Worm (Caenorhabditis elegans): ENCODE measurements around the gene B0507.8.
A peak's percentile ranks its signal among the peaks of the same experiment; 100 is the strongest.

The B0507.8 gene

DNA sequence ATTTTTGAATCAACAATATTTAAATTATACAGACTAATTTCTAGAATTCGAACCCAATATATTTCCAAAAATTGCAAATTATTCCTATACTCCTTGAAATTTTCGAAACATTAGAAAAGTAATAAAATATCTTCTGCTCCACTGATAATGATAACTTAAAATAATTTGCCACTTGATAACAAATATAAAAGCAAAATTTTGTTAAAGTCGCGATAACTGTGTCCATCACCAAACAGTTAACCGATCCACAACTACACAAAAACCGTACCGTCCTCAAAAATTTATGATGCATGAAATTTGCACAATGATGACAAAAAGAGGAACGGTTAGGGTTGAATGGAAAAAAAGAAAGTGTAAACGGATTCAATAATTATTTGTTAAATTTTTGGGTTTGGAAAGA, 35.7 kb upstream of the B0507.8 start:
- TF ChIP-seq eyg-1 (tag; optimal IDR thresholded peaks at IDR 0.05) (no peak), ttx-3 (tag; optimal IDR thresholded peaks at IDR 0.05) (no peak), pqm-1 (tag; optimal IDR thresholded peaks at IDR 0.05) (no peak), fkh-10 (GFP tag; optimal IDR thresholded peaks at IDR 0.05) (no peak), F13H6.1 (tag; optimal IDR thresholded peaks at IDR 0.05) (no peak), odd-2 (tag; optimal IDR thresholded peaks at IDR 0.05) (no peak), ceh-6 (GFP tag; optimal IDR thresholded peaks at IDR 0.05) (no peak), unc-3 (GFP tag; conservative IDR thresholded peaks at IDR 0.05) (no peak), unc-3 (tag; optimal IDR thresholded peaks at IDR 0.05) (no peak), rnt-1 (tag; optimal IDR thresholded peaks at IDR 0.05) (no peak), pha-2 (tag; optimal IDR thresholded peaks at IDR 0.05) (no peak), syd-9 (tag; optimal IDR thresholded peaks at IDR 0.05) (no peak), nhr-232 (tag; optimal IDR thresholded peaks at IDR 0.05) (no peak), unc-55 (GFP tag; optimal IDR thresholded peaks at IDR 0.05) (no peak)

DNA sequence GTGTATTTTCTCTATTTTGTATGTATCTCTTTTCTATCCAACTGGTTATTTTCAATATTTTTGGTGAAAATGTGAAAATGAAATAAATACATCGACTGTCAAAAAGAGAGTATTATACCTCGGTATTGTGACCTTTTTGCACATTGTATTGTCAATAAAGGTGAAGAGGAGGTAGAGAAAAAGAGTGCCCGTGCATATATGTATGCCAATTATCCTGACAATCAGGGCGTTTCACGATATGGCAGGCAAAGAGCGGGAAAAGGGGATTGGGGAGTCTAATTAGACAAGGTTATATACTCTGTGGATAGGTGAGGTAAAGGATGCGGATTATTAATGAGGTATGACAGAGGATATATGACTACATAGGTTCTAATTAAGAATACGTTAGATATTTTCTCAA, 34.1 kb upstream of the B0507.8 start:
- peak; percentile 49 for TF ChIP-seq ceh-31 (tag; optimal IDR thresholded peaks at IDR 0.05)
- TF ChIP-seq madf-2 (tag; optimal IDR thresholded peaks at IDR 0.05): no peak

DNA sequence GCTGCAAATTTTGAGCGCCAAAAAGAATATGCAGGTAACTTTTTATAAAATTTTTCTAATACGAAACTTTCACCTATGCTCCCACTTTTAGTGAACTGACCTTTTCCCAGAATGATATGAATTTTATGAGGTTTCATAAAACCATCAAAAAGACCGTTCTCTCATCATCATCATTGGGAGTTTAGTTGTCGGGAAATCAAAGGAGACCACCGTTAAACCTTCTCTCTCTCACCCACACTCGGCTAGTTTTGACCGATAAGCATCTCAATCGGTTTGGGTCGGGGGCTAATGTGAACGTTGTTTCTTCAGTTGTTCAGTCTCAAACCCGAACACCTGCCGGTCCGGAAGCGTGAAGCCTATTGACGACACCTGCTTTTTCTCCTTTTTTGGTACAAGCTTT, 33.5 kb upstream of the B0507.8 start:
- no peak for TF ChIP-seq pqm-1 (tag; optimal IDR thresholded peaks at IDR 0.05)
- TF ChIP-seq nfya-1 (tag; optimal IDR thresholded peaks at IDR 0.05): no peak
- TF ChIP-seq ceh-31 (tag; optimal IDR thresholded peaks at IDR 0.05): no peak
- TF ChIP-seq rnt-1 (tag; optimal IDR thresholded peaks at IDR 0.05): no peak
- TF ChIP-seq gmeb-2 (tag; optimal IDR thresholded peaks at IDR 0.05): no peak
- no peak for TF ChIP-seq tbx-7 (tag; optimal IDR thresholded peaks at IDR 0.05)
- TF ChIP-seq ceh-18 (tag; optimal IDR thresholded peaks at IDR 0.05): no peak
- no peak for TF ChIP-seq ceh-45 (GFP tag; IDR thresholded peaks at IDR 0.05)
- TF ChIP-seq nhr-232 (tag; optimal IDR thresholded peaks at IDR 0.05): no peak
- TF ChIP-seq hlh-15 (tag; optimal IDR thresholded peaks at IDR 0.05): no peak
- TF ChIP-seq K02D7.2 (tag; optimal IDR thresholded peaks at IDR 0.05): no peak
- TF ChIP-seq ttx-3 (tag; optimal IDR thresholded peaks at IDR 0.05): no peak
- no peak for TF ChIP-seq nhr-11 (tag; optimal IDR thresholded peaks at IDR 0.05)
- TF ChIP-seq sox-4 (tag; optimal IDR thresholded peaks at IDR 0.05): no peak
- TF ChIP-seq fax-1 (tag; optimal IDR thresholded peaks at IDR 0.05): no peak
- TF ChIP-seq unc-3 (GFP tag; conservative IDR thresholded peaks at IDR 0.05): no peak
- TF ChIP-seq unc-3 (tag; optimal IDR thresholded peaks at IDR 0.05): no peak
- no peak for TF ChIP-seq pros-1 (tag; optimal IDR thresholded peaks at IDR 0.05)
- no peak for TF ChIP-seq Y22D7AL.16 (tag; optimal IDR thresholded peaks at IDR 0.05)
- no peak for TF ChIP-seq zip-5 (tag; optimal IDR thresholded peaks at IDR 0.05)
- no peak for TF ChIP-seq hlh-6 (tag; optimal IDR thresholded peaks at IDR 0.05)

DNA sequence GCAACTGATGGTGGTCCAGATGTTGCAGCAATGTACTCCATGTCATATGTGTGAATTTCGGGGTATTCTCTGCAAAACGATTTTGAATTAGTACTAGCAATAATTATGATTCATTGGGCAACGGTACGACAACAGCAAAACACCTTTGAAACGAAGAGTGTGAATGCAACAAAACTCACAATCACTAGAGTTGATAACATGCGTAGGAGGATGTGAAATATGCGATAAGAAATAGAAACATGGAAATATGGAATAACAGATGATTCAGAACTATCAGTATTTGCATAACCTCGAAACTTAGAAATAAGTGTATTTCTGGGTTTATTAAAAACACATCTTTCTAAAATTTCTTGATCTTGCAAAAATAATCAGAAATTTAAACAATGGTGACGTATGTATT, 32.7 kb upstream of the B0507.8 start:
- TF ChIP-seq unc-42 (tag; optimal IDR thresholded peaks at IDR 0.05): no peak
- peak; percentile 27 for TF ChIP-seq elt-2 (tag; optimal IDR thresholded peaks at IDR 0.05)

DNA sequence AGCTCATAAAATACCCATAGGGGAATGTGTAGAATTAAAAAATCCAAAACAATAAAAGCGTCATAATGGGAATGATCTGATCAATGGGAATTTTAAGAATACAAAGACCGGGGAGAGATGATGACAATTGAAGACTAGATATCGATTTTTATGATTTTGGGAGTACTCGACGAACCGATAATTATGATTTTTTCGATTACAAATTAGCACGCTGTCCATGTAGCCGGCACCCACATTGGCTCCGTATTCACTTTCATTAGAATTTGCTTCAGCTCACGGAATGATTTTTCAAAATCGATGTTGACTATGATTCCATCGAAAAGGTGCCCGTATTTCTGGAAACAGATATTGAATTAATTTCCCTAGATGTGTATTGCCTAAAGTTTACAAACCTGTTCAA, 30.1 kb upstream of the B0507.8 start:
- TF ChIP-seq unc-86 (tag; optimal IDR thresholded peaks at IDR 0.05): no peak
- no peak for TF ChIP-seq tbx-2 (tag; optimal IDR thresholded peaks at IDR 0.05)
- no peak for TF ChIP-seq elt-4 (tag; optimal IDR thresholded peaks at IDR 0.05)
- TF ChIP-seq pha-4 (tag; optimal IDR thresholded peaks at IDR 0.05): no peak
- TF ChIP-seq odd-2 (tag; optimal IDR thresholded peaks at IDR 0.05): no peak
- TF ChIP-seq ceh-48 (tag; optimal IDR thresholded peaks at IDR 0.05): no peak
- TF ChIP-seq Y22D7AL.16 (tag; optimal IDR thresholded peaks at IDR 0.05): no peak
- TF ChIP-seq ama-1 (optimal IDR thresholded peaks at IDR 0.05): peak; percentile 42
